Fruit fly (Drosophila melanogaster): Measurements from ENCODE around the gene Det.

- TF ChIP-seq CG33017 (tag; optimal IDR thresholded peaks at IDR 0.05) (no peak), tj (GFP tag; optimal IDR thresholded peaks at IDR 0.05) (no peak), Crg-1 (GFP tag; optimal IDR thresholded peaks at IDR 0.05) (no peak), kay (GFP tag; ENCODE audit: borderline replicate concordance) (no peak), Hr96 (GFP tag; optimal IDR thresholded peaks at IDR 0.05) (no peak), CG12768 (GFP tag; optimal IDR thresholded peaks at IDR 0.05) (no peak), CG5204 (GFP tag; optimal IDR thresholded peaks at IDR 0.05) (no peak), CG7101 (tag; optimal IDR thresholded peaks at IDR 0.05) (no peak), toe (GFP tag; optimal IDR thresholded peaks at IDR 0.05) (no peak), bab1 (GFP tag; optimal IDR thresholded peaks at IDR 0.05) (no peak), CG14711 (tag; optimal IDR thresholded peaks at IDR 0.05) (no peak), Clk (GFP tag; optimal IDR thresholded peaks at IDR 0.05) (no peak), cnc (optimal IDR thresholded peaks at IDR 0.05) (no peak), Mnt (GFP tag; optimal IDR thresholded peaks at IDR 0.05) (no peak)
These were observed 31.7 kb upstream of the Det start for dm6 chr3R:17117607-17118327.
